Worm (Caenorhabditis elegans) whole organism, midembryonic: ENCODE measurements around the gene R13H9.6.
A peak's percentile ranks its signal among the peaks of the same experiment; 100 is the strongest.
"Not testable (repeated sequence)": the region's sequence is repeated elsewhere in the genome, so short reads cannot be mapped to it uniquely, and the experiment has no call there.

ENCODE experiments used
- T22C8.4 ChIP-seq: fragments of 200-800 bp; sonication (Bioruptor generic); IDR thresholded peaks from 2 replicates; pipeline ENCODE4 v1.3.6; 2022; ENCODE audit warnings: missing genetic modification characterization, missing compliant biosample characterization
- cog-1 ChIP-seq: sonication (generic microtip); optimal IDR thresholded peaks from 2 replicates; lab custom pipeline; 2016; ENCODE audit warnings: missing genetic modification characterization, missing compliant biosample characterization
- flt-1 ChIP-seq: fragments of 200-800 bp; sonication (Bioruptor generic); IDR thresholded peaks from 2 replicates; pipeline ENCODE4 v1.3.6; 2022; ENCODE audit warnings: missing genetic modification characterization, missing compliant biosample characterization
- klf-2 ChIP-seq: fragments of 200-800 bp; sonication (Bioruptor generic); conservative IDR thresholded peaks from 2 replicates; pipeline ENCODE4 v1.3.6; 2022; ENCODE audit warnings: missing genetic modification reagents, missing genetic modification characterization, missing compliant biosample characterization
- med-1 ChIP-seq: sonication (generic microtip); optimal IDR thresholded peaks from 2 replicates; lab custom pipeline; 2017; ENCODE audit warnings: missing genetic modification characterization, mild to moderate bottlenecking, missing compliant biosample characterization, antibody characterized with exemption, missing genetic modification reagents; ENCODE audit not compliant: insufficient read depth
- ref-1 ChIP-seq: fragments of 200-800 bp; sonication (Bioruptor generic); conservative IDR thresholded peaks from 2 replicates; pipeline ENCODE4 v1.3.6; 2022; ENCODE audit warnings: missing genetic modification reagents, missing genetic modification characterization, missing compliant biosample characterization
- tab-1 ChIP-seq: fragments of 200-800 bp; sonication (Bioruptor generic); IDR thresholded peaks from 2 replicates; pipeline ENCODE4 v1.3.6; 2022; ENCODE audit warnings: missing genetic modification characterization, missing compliant biosample characterization
- ztf-23 ChIP-seq: fragments of 200-800 bp; sonication (Bioruptor generic); IDR thresholded peaks from 2 replicates; pipeline ENCODE4 v1.3.6; 2022; ENCODE audit warnings: missing genetic modification reagents, missing genetic modification characterization, missing compliant biosample characterization
- ztf-29 ChIP-seq: fragments of 200-800 bp; sonication (Bioruptor generic); IDR thresholded peaks from 2 replicates; pipeline ENCODE4 v1.3.6; 2022; ENCODE audit warnings: missing genetic modification reagents, missing genetic modification characterization, missing compliant biosample characterization

R13H9.6 gene

DNA sequence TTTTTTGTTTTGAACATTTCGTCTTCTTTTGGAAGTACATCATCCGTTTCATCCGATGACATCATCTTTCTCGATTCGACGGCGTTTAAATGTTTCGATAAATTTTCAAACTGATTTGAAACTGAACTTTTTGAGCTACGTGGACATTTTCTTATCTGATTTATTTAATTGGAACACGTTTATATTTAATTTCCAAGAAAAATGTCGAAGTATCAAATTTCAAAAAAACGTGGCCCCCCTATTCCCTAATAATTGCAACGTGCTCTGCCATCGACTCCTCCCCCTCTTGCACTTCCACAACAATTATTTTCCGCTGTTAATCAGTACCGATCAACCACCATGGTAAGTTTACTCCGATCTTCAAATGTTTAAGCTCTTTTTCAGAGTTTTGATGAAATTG lies at the start of gene R13H9.6, which contains the start of gene rmd-6:
Gene R13H9.6, minus strand, starts transcription at position 101 of the 400 bp plus-strand sequence.
Gene rmd-6, plus strand, starts transcription at position 305 of the 400 bp plus-strand sequence.
- TF ChIP-seq flt-1, tab-1, ztf-23 (GFP tag; lab: Robert Waterston, UW): not testable (repeated sequence)

DNA sequence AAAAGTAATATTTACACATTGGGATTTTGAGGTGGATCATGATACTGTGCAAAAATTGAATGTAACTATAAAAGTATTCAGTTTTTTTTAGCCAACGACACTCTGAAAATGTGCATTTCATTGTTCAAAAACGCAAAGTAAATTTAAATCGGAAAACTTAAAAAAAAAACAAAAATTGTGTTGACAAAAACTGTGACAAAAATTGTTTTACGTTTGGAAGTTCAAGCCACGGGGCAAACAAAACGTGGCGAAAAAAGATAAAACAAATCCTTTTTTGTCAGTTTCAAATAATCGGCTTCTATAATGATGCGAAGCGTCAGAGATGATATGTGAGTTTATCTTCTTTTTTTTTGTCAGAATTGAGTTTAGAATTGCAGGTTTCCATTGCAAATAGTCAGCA lies 43.1 kb upstream of the R13H9.6 start, which contains the start of gene AC7.3:
Gene AC7.3, plus strand, starts transcription at position 301 of the 400 bp plus-strand sequence.
- TF ChIP-seq flt-1 (GFP tag; lab: Robert Waterston, UW) (no peak), ztf-23 (GFP tag; lab: Robert Waterston, UW) (no peak), med-1 (GFP tag; lab: Kevin White, UChicago) (no peak), cog-1 (tag; lab: Kevin White, UChicago) (no peak), ztf-29 (GFP tag; lab: Robert Waterston, UW) (no peak), tab-1 (GFP tag; lab: Robert Waterston, UW) (no peak), klf-2 (GFP tag; lab: Robert Waterston, UW) (no peak), T22C8.4 (no peak), ref-1 (GFP tag; lab: Robert Waterston, UW) (no peak)

DNA sequence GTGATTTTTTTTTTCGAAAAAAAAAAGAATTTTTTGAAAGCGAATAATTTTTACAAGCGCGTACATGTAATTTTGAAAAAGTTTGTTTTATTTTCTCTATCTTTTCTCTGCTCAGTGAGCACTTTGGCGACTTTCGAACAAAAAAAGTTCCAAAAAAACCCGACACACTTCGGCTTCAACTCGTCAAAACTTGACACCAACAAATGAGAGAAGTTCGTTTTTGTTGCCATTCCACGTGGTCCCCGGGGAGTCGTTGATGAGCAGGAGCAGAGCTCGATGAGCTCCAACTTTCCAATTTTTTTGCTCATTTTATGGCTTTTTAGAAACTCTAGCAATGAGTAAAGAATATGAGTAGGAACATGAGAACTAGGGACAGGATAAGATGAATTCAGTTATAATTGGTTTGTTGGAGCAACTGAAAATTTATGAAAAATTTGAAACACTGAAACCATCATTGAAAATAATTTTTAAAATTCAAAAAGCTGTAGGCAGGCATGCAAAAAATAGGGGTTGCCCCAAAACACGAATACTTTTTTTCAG lies 42.0 kb upstream of the R13H9.6 start:
- no peak for TF ChIP-seq klf-2 (GFP tag; lab: Robert Waterston, UW)
- TF ChIP-seq tab-1 (GFP tag; lab: Robert Waterston, UW), result no peak
- no peak for TF ChIP-seq ztf-23 (GFP tag; lab: Robert Waterston, UW)
- TF ChIP-seq ref-1 (GFP tag; lab: Robert Waterston, UW), result no peak
- TF ChIP-seq cog-1 (tag; lab: Kevin White, UChicago), result no peak
- TF ChIP-seq flt-1 (GFP tag; lab: Robert Waterston, UW), result no peak
- TF ChIP-seq T22C8.4, result no peak
- no peak for TF ChIP-seq med-1 (GFP tag; lab: Kevin White, UChicago)
- no peak for TF ChIP-seq ztf-29 (GFP tag; lab: Robert Waterston, UW)

DNA sequence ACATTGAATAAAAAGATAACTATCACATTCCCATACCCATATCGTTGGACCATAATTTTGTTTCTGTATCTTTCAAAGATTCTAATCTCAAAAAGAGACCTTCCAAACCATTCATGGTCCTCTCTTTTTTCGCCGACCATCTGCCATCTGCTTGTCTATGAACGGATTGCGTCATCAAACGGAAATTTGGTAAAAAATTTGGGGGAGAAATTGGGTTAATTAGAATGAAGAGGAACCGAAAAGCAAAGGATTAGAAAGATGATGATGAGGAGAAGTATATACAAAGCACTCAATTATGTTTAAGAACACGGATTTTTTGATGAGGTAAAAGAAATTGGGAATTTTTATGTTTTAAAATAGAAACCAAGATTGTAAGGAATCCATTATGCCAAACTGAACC lies 41.5 kb upstream of the R13H9.6 start:
- TF ChIP-seq flt-1 (GFP tag; lab: Robert Waterston, UW) (no peak), klf-2 (GFP tag; lab: Robert Waterston, UW) (no peak), T22C8.4 (no peak)

DNA sequence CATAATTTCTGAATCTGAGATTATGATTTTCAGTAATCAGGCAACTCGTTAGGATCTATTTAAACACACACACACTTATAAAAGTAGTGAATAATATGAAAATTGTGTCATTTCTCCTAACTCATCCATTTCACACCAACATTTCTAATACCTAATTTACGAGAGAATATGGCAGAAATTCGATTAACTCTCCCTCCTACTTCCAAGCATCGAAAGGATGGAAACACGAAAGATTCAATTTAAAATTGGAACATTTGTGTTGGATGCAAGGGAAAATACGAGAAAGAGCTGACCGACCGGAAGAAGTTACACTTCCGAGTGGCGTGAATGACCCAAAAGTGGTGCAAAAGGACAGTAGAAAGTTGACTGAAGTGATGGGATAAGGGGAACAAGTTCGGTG lies 40.5 kb upstream of the R13H9.6 start:
- no peak for TF ChIP-seq flt-1 (GFP tag; lab: Robert Waterston, UW)
- no peak for TF ChIP-seq med-1 (GFP tag; lab: Kevin White, UChicago)
- TF ChIP-seq ztf-23 (GFP tag; lab: Robert Waterston, UW), result no peak
- no peak for TF ChIP-seq ztf-29 (GFP tag; lab: Robert Waterston, UW)
- no peak for TF ChIP-seq klf-2 (GFP tag; lab: Robert Waterston, UW)
- TF ChIP-seq cog-1 (tag; lab: Kevin White, UChicago), result no peak
- TF ChIP-seq T22C8.4, result no peak
- no peak for TF ChIP-seq tab-1 (GFP tag; lab: Robert Waterston, UW)
- no peak for TF ChIP-seq ref-1 (GFP tag; lab: Robert Waterston, UW)

DNA sequence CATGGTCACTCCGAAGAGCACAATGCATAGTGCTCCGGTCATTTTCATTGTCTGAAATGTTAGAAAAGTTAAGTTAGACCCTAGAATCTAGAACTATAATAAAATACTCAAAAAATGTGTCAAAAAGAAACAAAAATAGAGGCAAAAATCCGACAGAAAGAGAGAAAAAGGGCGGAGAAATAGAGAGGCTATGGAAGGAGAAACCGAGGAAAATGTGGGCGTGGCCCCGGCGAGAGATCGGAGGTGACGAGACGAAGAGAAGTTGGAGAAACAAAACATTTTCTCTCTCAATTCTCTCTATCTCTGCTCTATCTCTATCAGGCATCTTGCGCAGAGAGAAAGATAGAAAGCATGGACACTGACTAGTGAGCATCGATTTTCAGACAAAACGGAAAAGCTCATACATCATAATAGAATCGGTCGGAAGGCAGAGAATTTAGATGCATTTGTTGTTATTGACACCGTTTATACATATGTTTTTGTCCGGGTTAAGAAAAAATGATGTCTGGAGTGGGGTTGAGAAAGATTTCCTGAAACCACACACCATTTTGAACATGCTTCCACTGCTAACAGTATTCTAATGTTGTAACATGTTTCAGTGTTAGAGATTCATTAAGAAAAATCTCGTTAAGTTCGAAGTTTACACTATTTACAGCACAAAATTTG lies 34.9 kb upstream of the R13H9.6 start, which contains the start of gene C02B10.3:
Gene C02B10.3, minus strand, starts transcription at position 51 of the 666 bp plus-strand sequence.
- TF ChIP-seq klf-2 (GFP tag; lab: Robert Waterston, UW), result no peak
- no peak for TF ChIP-seq flt-1 (GFP tag; lab: Robert Waterston, UW)
- TF ChIP-seq ref-1 (GFP tag; lab: Robert Waterston, UW), result no peak
- no peak for TF ChIP-seq tab-1 (GFP tag; lab: Robert Waterston, UW)
- no peak for TF ChIP-seq ztf-29 (GFP tag; lab: Robert Waterston, UW)
- no peak for TF ChIP-seq T22C8.4
- TF ChIP-seq med-1 (GFP tag; lab: Kevin White, UChicago), result no peak
- no peak for TF ChIP-seq ztf-23 (GFP tag; lab: Robert Waterston, UW)
- no peak for TF ChIP-seq cog-1 (tag; lab: Kevin White, UChicago)

DNA sequence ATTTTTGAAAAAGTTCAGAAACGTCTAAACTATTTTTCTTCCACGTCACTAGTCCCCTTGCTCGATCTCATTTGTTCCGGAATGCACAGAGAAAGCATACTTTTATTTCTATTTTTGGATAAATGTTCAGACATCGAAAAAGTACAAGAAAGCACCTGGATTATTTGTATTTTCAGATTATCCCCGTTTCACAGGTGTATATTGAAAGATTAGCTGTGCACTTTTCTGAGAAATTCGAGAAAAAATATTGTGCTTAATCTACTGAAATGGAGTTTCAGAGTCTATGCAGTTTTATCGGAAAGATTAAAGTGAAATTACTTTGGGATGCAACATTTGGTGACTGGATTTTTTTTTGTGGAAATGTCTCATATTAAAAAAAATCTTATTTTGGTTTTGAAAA lies 33.5 kb upstream of the R13H9.6 start:
- TF ChIP-seq tab-1 (GFP tag; lab: Robert Waterston, UW) (no peak), med-1 (GFP tag; lab: Kevin White, UChicago) (no peak)

DNA sequence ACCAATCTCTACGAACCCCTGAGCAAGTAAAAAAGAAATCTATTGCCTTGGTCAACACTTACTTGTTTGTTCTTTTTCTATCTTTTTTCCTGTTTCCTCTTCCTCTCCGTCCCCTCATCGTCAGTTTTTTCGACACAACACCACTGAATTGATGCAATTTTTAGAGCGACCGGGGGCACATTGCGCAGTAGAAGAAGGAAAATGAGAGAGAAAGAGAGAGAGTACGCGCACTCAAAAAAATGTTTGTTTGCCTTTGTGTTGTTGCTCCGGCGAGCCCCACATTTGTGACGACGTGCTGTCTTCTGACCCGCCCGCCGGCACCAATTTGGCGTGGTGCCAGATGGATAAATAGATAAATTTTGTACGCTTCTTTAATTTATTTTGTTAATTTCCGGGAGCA lies 31.7 kb upstream of the R13H9.6 start:
- TF ChIP-seq ztf-29 (GFP tag; lab: Robert Waterston, UW), result no peak
- peak; percentile 52; the same call in 1 of the 2 replicates for TF ChIP-seq ztf-23 (GFP tag; lab: Robert Waterston, UW)
- no peak for TF ChIP-seq tab-1 (GFP tag; lab: Robert Waterston, UW)

DNA sequence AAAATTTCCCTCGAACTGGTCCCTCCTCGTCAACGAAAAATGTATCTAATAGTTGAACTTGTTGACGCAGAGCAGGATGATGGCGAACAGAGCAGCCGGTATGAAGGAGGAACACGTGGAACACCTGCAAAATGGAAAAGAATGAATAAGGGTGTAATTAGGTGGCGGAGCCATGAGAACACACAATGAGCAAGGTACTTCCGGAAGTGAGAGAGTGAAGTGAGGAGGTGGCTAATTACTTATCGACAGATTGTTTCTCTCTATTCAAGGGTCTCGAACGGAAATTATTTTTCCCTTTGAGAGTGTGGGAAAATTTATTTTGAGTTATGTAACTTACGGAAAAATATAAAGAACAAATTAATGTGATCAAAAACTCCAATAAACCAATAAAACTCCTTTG lies 25.0 kb upstream of the R13H9.6 start:
- TF ChIP-seq med-1 (GFP tag; lab: Kevin White, UChicago) (no peak), ztf-29 (GFP tag; lab: Robert Waterston, UW) (no peak), klf-2 (GFP tag; lab: Robert Waterston, UW) (no peak), flt-1 (GFP tag; lab: Robert Waterston, UW) (no peak), tab-1 (GFP tag; lab: Robert Waterston, UW) (no peak), T22C8.4 (no peak), cog-1 (tag; lab: Kevin White, UChicago) (no peak), ref-1 (GFP tag; lab: Robert Waterston, UW) (no peak), ztf-23 (GFP tag; lab: Robert Waterston, UW) (no peak)
